Worm (Caenorhabditis elegans) whole organism, L4 larva: ENCODE results near the gene F21G4.6.
A peak's percentile ranks its signal among the peaks of the same experiment; 100 is the strongest.

ENCODE experiments used
- F10B5.3 ChIP-seq: sonication (generic microtip); optimal IDR thresholded peaks from 2 replicates; lab custom pipeline; 2016; ENCODE audit warnings: mild to moderate bottlenecking, missing genetic modification characterization, missing compliant biosample characterization
- F44E2.7 ChIP-seq: fragments of 200-800 bp; sonication (Bioruptor generic); IDR thresholded peaks from 2 replicates; pipeline ENCODE4 v2.1.2; 2022; ENCODE audit warnings: missing genetic modification characterization, missing compliant biosample characterization
- R02D3.7 ChIP-seq: fragments of 150-350 bp; sonication (generic microtip); optimal IDR thresholded peaks from 3 replicates; lab custom pipeline; 2014; ENCODE audit warnings: missing biosample characterization, missing genetic modification characterization
- T20F7.1 ChIP-seq: fragments of 200-800 bp; sonication (Bioruptor generic); optimal IDR thresholded peaks from 2 replicates; lab custom pipeline; 2018; ENCODE audit warnings: mild to moderate bottlenecking, missing genetic modification characterization, missing compliant biosample characterization
- Y105C5A.15 ChIP-seq: fragments of 200-800 bp; sonication (Bioruptor generic); IDR thresholded peaks from 2 replicates; pipeline ENCODE4 v1.3.6; 2022; ENCODE audit warnings: missing genetic modification characterization, missing compliant biosample characterization
- Y5F2A.4 ChIP-seq: fragments of 200-800 bp; sonication (Bioruptor generic); optimal IDR thresholded peaks from 2 replicates; lab custom pipeline; 2018; ENCODE audit warnings: mild to moderate bottlenecking, missing genetic modification characterization, missing compliant biosample characterization
- Y75B8A.6 ChIP-seq: fragments of 200-800 bp; sonication (Bioruptor generic); IDR thresholded peaks from 2 replicates; pipeline ENCODE4 v1.3.6; 2022; ENCODE audit warnings: missing genetic modification reagents, missing genetic modification characterization, missing compliant biosample characterization
- ZK337.2 ChIP-seq: fragments of 200-800 bp; sonication (Bioruptor generic); IDR thresholded peaks from 2 replicates; pipeline ENCODE4 v1.3.6; 2022; ENCODE audit warnings: missing genetic modification reagents, missing genetic modification characterization, missing compliant biosample characterization
- aha-1 ChIP-seq: fragments of 150-350 bp; peaks from one replicate; lab custom pipeline; 2014; ENCODE audit warnings: missing biosample characterization, missing genetic modification characterization
- arid-1 ChIP-seq: fragments of 200-800 bp; sonication (Bioruptor generic); conservative IDR thresholded peaks from 2 replicates; pipeline ENCODE4 v1.3.6; 2022; ENCODE audit warnings: missing genetic modification reagents, missing genetic modification characterization, missing compliant biosample characterization
- ceh-20 ChIP-seq: fragments of 200-800 bp; sonication (Bioruptor generic); IDR thresholded peaks from 2 replicates; pipeline ENCODE4 v1.3.6; 2022; ENCODE audit warnings: missing genetic modification reagents, missing genetic modification characterization, missing compliant biosample characterization
- ceh-28 ChIP-seq: fragments of 150-350 bp; optimal IDR thresholded peaks from 2 replicates; lab custom pipeline; 2014; ENCODE audit warnings: missing biosample characterization, missing genetic modification reagents, missing genetic modification characterization
- ceh-32 ChIP-seq: sonication (generic microtip); optimal IDR thresholded peaks from 2 replicates; lab custom pipeline; 2016; ENCODE audit warnings: mild to moderate bottlenecking, missing genetic modification characterization, missing compliant biosample characterization; ENCODE audit not compliant: poor library complexity
- ctbp-1 ChIP-seq: fragments of 200-800 bp; sonication (Bioruptor generic); IDR thresholded peaks from 2 replicates; pipeline ENCODE4 v1.3.6; 2022; ENCODE audit warnings: missing genetic modification reagents, missing genetic modification characterization, missing compliant biosample characterization
- daf-16 ChIP-seq, 3 experiments: sonication (generic microtip); optimal IDR thresholded peaks; 2 replicates each; lab custom pipeline; 2016 to 2017; ENCODE audit warnings: missing genetic modification characterization in 3 of 3, missing genetic modification reagents in 3 of 3, mild to moderate bottlenecking in 2 of 3, missing compliant biosample characterization in 2 of 3, missing biosample characterization in 1 of 3, moderate library complexity in 1 of 3
- daf-19 ChIP-seq: fragments of 200-800 bp; sonication (Bioruptor generic); conservative IDR thresholded peaks from 2 replicates; pipeline ENCODE4 v1.3.6; 2022; ENCODE audit warnings: missing genetic modification characterization, missing compliant biosample characterization
- egl-27 ChIP-seq: sonication (generic microtip); optimal IDR thresholded peaks from 3 replicates; lab custom pipeline; 2017; ENCODE audit warnings: missing biosample characterization, missing genetic modification reagents, missing genetic modification characterization
- egl-43 ChIP-seq: fragments of 200-800 bp; sonication (Bioruptor generic); IDR thresholded peaks from 2 replicates; pipeline ENCODE4 v1.3.6; 2022; ENCODE audit warnings: missing genetic modification reagents, missing genetic modification characterization, missing compliant biosample characterization
- hlh-11 ChIP-seq: fragments of 200-800 bp; sonication (Bioruptor generic); optimal IDR thresholded peaks from 2 replicates; lab custom pipeline; 2018; ENCODE audit warnings: mild to moderate bottlenecking, missing genetic modification characterization, missing compliant biosample characterization
- hlh-30 ChIP-seq: sonication (generic microtip); optimal IDR thresholded peaks from 2 replicates; lab custom pipeline; 2017; ENCODE audit warnings: antibody characterized with exemption, mild to moderate bottlenecking, missing genetic modification characterization, missing compliant biosample characterization; ENCODE audit not compliant: insufficient read depth
- hmg-1.1 ChIP-seq: fragments of 200-800 bp; sonication (Bioruptor generic); IDR thresholded peaks from 2 replicates; pipeline ENCODE4 v1.3.6; 2022; ENCODE audit warnings: missing genetic modification reagents, missing genetic modification characterization, missing compliant biosample characterization
- jun-1 ChIP-seq: fragments of 150-350 bp; optimal IDR thresholded peaks from 2 replicates; lab custom pipeline; 2014; ENCODE audit warnings: missing biosample characterization, missing genetic modification reagents, missing genetic modification characterization
- lin-29 ChIP-seq: fragments of 200-800 bp; sonication (Bioruptor generic); IDR thresholded peaks from 2 replicates; pipeline ENCODE4 v1.3.6; 2022; ENCODE audit warnings: missing genetic modification reagents, missing genetic modification characterization, missing compliant biosample characterization
- lin-38 ChIP-seq: fragments of 200-800 bp; sonication (Bioruptor generic); IDR thresholded peaks from 2 replicates; pipeline ENCODE4 v1.3.6; 2022; ENCODE audit warnings: missing genetic modification reagents, missing genetic modification characterization, missing compliant biosample characterization
- lin-39 ChIP-seq: fragments of 150-350 bp; optimal IDR thresholded peaks from 2 replicates; lab custom pipeline; 2014; ENCODE audit warnings: missing biosample characterization, missing genetic modification reagents, missing genetic modification characterization
- madf-9 ChIP-seq: fragments of 200-800 bp; sonication (Bioruptor generic); conservative IDR thresholded peaks from 2 replicates; pipeline ENCODE4 v1.3.6; 2022; ENCODE audit warnings: missing genetic modification reagents, missing genetic modification characterization, missing compliant biosample characterization
- mdl-1 ChIP-seq, 2 experiments: fragments of 150-350 bp in 1 of 2; sonication (generic microtip) in 1 of 2; optimal IDR thresholded peaks; 2 replicates each; lab custom pipeline; 2014 to 2017; ENCODE audit warnings: missing biosample characterization in 2 of 2, missing genetic modification characterization in 2 of 2
- mdt-29 ChIP-seq: fragments of 200-800 bp; sonication (Bioruptor generic); IDR thresholded peaks from 2 replicates; pipeline ENCODE4 v1.3.6; 2022; ENCODE audit warnings: missing genetic modification reagents, missing genetic modification characterization, missing compliant biosample characterization
- mep-1 ChIP-seq: fragments of 150-350 bp; sonication (generic microtip); optimal IDR thresholded peaks from 3 replicates; lab custom pipeline; 2014; ENCODE audit warnings: missing biosample characterization, missing genetic modification characterization
- mxl-3 ChIP-seq: fragments of 200-800 bp; sonication (Bioruptor generic); optimal IDR thresholded peaks from 2 replicates; lab custom pipeline; 2018; ENCODE audit warnings: mild to moderate bottlenecking, missing genetic modification characterization, missing compliant biosample characterization
- nhr-11 ChIP-seq: fragments of 150-350 bp; optimal IDR thresholded peaks from 2 replicates; lab custom pipeline; 2014; ENCODE audit warnings: missing biosample characterization, missing genetic modification characterization
- nhr-237 ChIP-seq: sonication (generic microtip); optimal IDR thresholded peaks from 2 replicates; lab custom pipeline; 2017; ENCODE audit warnings: missing biosample characterization, missing genetic modification characterization
- nhr-25 ChIP-seq: sonication (generic microtip); optimal IDR thresholded peaks from 2 replicates; lab custom pipeline; 2017; ENCODE audit warnings: missing genetic modification characterization, mild to moderate bottlenecking, missing compliant biosample characterization, antibody characterized with exemption, moderate library complexity, borderline replicate concordance; ENCODE audit not compliant: insufficient read depth
- nhr-28 ChIP-seq: fragments of 150-350 bp; optimal IDR thresholded peaks from 2 replicates; lab custom pipeline; 2014; ENCODE audit warnings: missing biosample characterization, missing genetic modification characterization
- nhr-77 ChIP-seq: fragments of 150-350 bp; optimal IDR thresholded peaks from 2 replicates; lab custom pipeline; 2014; ENCODE audit warnings: missing biosample characterization, missing genetic modification characterization
- pqm-1 ChIP-seq: sonication (generic microtip); optimal IDR thresholded peaks from 2 replicates; lab custom pipeline; 2017; ENCODE audit warnings: missing biosample characterization, missing genetic modification characterization
- rbr-2 ChIP-seq: sonication (generic microtip); optimal IDR thresholded peaks from 2 replicates; lab custom pipeline; 2016; ENCODE audit warnings: missing genotype, missing genetic modification characterization, missing compliant biosample characterization
- snpc-1.2 ChIP-seq: fragments of 200-800 bp; sonication (Bioruptor generic); IDR thresholded peaks from 2 replicates; pipeline ENCODE4 v1.3.6; 2022; ENCODE audit warnings: missing genetic modification reagents, missing genetic modification characterization, missing compliant biosample characterization
- spr-1 ChIP-seq: sonication (generic microtip); optimal IDR thresholded peaks from 2 replicates; lab custom pipeline; 2016; ENCODE audit warnings: mild to moderate bottlenecking, missing genetic modification characterization, missing compliant biosample characterization
- spr-3 ChIP-seq: fragments of 200-800 bp; sonication (Bioruptor generic); optimal IDR thresholded peaks from 2 replicates; lab custom pipeline; 2018; ENCODE audit warnings: mild to moderate bottlenecking, missing genetic modification characterization, missing compliant biosample characterization
- unc-130 ChIP-seq: sonication (generic microtip); optimal IDR thresholded peaks from 2 replicates; lab custom pipeline; 2016; ENCODE audit warnings: missing genetic modification reagents, missing genetic modification characterization, missing compliant biosample characterization
- zfp-3 ChIP-seq: fragments of 200-800 bp; sonication (Bioruptor generic); conservative IDR thresholded peaks from 2 replicates; pipeline ENCODE4 v1.3.6; 2022; ENCODE audit warnings: missing genetic modification reagents, missing genetic modification characterization, missing compliant biosample characterization

Gene F21G4.6

DNA sequence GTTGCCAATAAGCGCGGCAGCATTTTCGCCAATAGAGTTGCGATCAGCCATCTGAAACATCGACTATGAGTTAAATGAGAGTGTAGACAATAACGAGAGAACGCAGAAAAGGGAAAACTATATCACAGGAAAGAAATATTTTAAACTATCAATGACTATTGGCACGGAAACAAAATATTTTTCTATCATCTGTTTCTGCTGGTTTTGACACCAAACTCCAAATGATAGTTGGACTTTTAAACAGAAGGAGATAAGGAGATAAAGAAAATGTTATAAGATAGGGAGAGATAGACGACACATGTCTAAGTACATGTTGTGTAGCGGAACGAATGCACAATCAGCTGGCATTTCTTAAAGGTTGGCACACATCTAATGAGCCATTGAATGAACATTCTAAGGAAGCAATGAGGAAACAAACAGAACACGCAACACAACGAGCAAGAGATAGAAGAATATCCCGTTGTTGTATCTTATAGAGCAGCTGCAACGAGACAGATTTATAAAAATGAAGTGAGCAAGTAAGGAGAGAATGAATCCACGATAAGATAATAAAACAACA, 37.3 kb upstream of the F21G4.6 start, which contains the start of gene cysl-1:
Gene cysl-1, minus strand, starts transcription at position 51 of the 559 bp plus-strand sequence.
- TF ChIP-seq mdl-1 (tag; optimal IDR thresholded peaks at IDR 0.05; lab: Kevin White, UChicago) (no peak), F10B5.3 (tag; lab: Kevin White, UChicago) (no peak), pqm-1 (no peak), ceh-32 (tag; lab: Kevin White, UChicago) (no peak), lin-39 (no peak), jun-1 (tag; lab: Kevin White, UChicago) (no peak), hlh-30 (tag; lab: Kevin White, UChicago) (no peak), madf-9 (GFP tag; lab: Robert Waterston, UW) (no peak), rbr-2 (no peak), nhr-237 (tag; lab: Kevin White, UChicago) (no peak), ceh-28 (tag; lab: Kevin White, UChicago) (no peak), hlh-11 (peak; percentile 23), Y75B8A.6 (GFP tag; lab: Robert Waterston, UW) (no peak), hmg-1.1 (GFP tag; lab: Robert Waterston, UW) (no peak), spr-1 (tag; lab: Kevin White, UChicago) (no peak), nhr-28 (peak; percentile 28), daf-16 (GFP tag; optimal IDR thresholded peaks at IDR 0.05; lab: Kevin White, UChicago) (peak in 1 of 2 experiments; percentile 80), daf-16 (tag; optimal IDR thresholded peaks at IDR 0.05; lab: Kevin White, UChicago) (no peak), nhr-11 (tag; lab: Kevin White, UChicago) (peak; percentile 24), lin-38 (GFP tag; lab: Robert Waterston, UW) (no peak), egl-43 (GFP tag; lab: Robert Waterston, UW) (no peak), F44E2.7 (GFP tag; lab: Robert Waterston, UW) (no peak), aha-1 (tag; lab: Kevin White, UChicago) (no peak), arid-1 (no peak), mxl-3 (GFP tag; lab: Kevin White, UChicago) (peak; percentile 35), lin-29 (GFP tag; lab: Robert Waterston, UW) (no peak), ceh-20 (GFP tag; lab: Robert Waterston, UW) (no peak), unc-130 (no peak), snpc-1.2 (GFP tag; lab: Robert Waterston, UW) (no peak), egl-27 (tag; lab: Kevin White, UChicago) (no peak), mep-1 (tag; lab: Kevin White, UChicago) (no peak), ZK337.2 (no peak), mdt-29 (GFP tag; lab: Robert Waterston, UW) (no peak), R02D3.7 (no peak), T20F7.1 (no peak)

DNA sequence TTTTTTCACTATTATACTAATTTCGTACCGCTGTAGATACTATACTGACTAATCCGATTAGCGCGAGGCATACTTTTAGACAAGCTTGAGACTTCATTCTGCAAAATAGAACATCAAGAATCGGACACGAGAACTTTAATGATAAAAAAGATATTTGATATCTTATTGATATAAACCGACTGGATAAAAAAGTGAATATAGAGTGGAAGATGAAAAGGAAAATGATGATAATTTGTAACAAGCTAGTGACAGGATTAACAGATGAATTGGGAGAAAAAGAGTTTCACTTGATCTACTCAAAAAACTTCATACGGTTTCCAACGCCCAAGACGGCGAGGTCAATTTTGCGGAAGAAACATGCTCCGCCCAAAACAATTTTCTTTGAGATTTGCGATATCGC, 31.7 kb upstream of the F21G4.6 start, which contains the start of gene nas-37:
Gene nas-37, minus strand, starts transcription at position 101 of the 400 bp plus-strand sequence.
- TF ChIP-seq mep-1 (tag; lab: Kevin White, UChicago) (no peak), daf-19 (no peak), spr-3 (GFP tag; lab: Kevin White, UChicago) (no peak), hlh-11 (no peak), jun-1 (tag; lab: Kevin White, UChicago) (no peak), zfp-3 (GFP tag; lab: Robert Waterston, UW) (no peak), nhr-77 (no peak), ctbp-1 (GFP tag; lab: Robert Waterston, UW) (no peak), Y5F2A.4 (GFP tag; lab: Kevin White, UChicago) (no peak), Y105C5A.15 (GFP tag; lab: Robert Waterston, UW) (no peak), mxl-3 (GFP tag; lab: Kevin White, UChicago) (no peak), R02D3.7 (no peak), nhr-25 (tag; lab: Kevin White, UChicago) (no peak)
